Worm (Caenorhabditis elegans) whole organism, late embryonic: ENCODE measurements around the gene D2096.5.

Experiments used
- ceh-2 ChIP-seq: sonication (generic microtip); optimal IDR thresholded peaks from 2 replicates; lab custom pipeline; 2016; ENCODE audit warnings: missing genotype, missing genetic modification characterization, missing compliant biosample characterization
- elt-2 ChIP-seq: sonication (generic microtip); optimal IDR thresholded peaks from 2 replicates; lab custom pipeline; 2016; ENCODE audit warnings: missing genetic modification reagents, missing genetic modification characterization, missing compliant biosample characterization
- fkh-10 ChIP-seq: fragments of 150-350 bp; optimal IDR thresholded peaks from 2 replicates; lab custom pipeline; 2014; ENCODE audit warnings: missing biosample characterization, missing genetic modification reagents, missing genetic modification characterization
- hlh-13 ChIP-seq: fragments of 200-800 bp; sonication (Bioruptor generic); optimal IDR thresholded peaks from 2 replicates; lab custom pipeline; 2018; ENCODE audit warnings: mild to moderate bottlenecking, missing genetic modification characterization, missing compliant biosample characterization
- lin-11 ChIP-seq: fragments of 200-800 bp; sonication (Bioruptor generic); optimal IDR thresholded peaks from 2 replicates; lab custom pipeline; 2018; ENCODE audit warnings: mild to moderate bottlenecking, missing genetic modification characterization, missing compliant biosample characterization
- pha-4 ChIP-seq: fragments of 150-350 bp; optimal IDR thresholded peaks from 2 replicates; lab custom pipeline; 2018; ENCODE audit warnings: missing biosample characterization, missing genetic modification reagents, missing genetic modification characterization
- unc-86 ChIP-seq: sonication (generic microtip); optimal IDR thresholded peaks from 2 replicates; lab custom pipeline; 2016; ENCODE audit warnings: missing genetic modification characterization, missing compliant biosample characterization

- TF ChIP-seq fkh-10 (GFP tag; lab: Kevin White, UChicago): no peak
- TF ChIP-seq ceh-2 (tag; lab: Kevin White, UChicago): no peak
- no peak for TF ChIP-seq elt-2 (tag; lab: Kevin White, UChicago)
- no peak for TF ChIP-seq lin-11
- TF ChIP-seq pha-4 (tag; lab: Kevin White, UChicago): no peak
- no peak for TF ChIP-seq unc-86 (tag; lab: Kevin White, UChicago)
- no peak for TF ChIP-seq hlh-13 (GFP tag; lab: Kevin White, UChicago)
Measured at ce11 chrIV:8333954-8333987, 25.8 kb downstream of the D2096.5 start, which contains the start of gene his-31.
